Worm (Caenorhabditis elegans) whole organism, L4/young adult: ENCODE data around the gene cdc-48.1.

Experiments used
- W03F9.2 ChIP-seq: fragments of 150-350 bp; optimal IDR thresholded peaks from 2 replicates; lab custom pipeline; 2014; ENCODE audit warnings: missing biosample characterization, missing genetic modification characterization
- him-1 ChIP-seq: sonication (generic microtip); optimal IDR thresholded peaks from 2 replicates; lab custom pipeline; 2016; ENCODE audit warnings: missing genotype, missing genetic modification reagents, missing genetic modification characterization, missing compliant biosample characterization

DNA sequence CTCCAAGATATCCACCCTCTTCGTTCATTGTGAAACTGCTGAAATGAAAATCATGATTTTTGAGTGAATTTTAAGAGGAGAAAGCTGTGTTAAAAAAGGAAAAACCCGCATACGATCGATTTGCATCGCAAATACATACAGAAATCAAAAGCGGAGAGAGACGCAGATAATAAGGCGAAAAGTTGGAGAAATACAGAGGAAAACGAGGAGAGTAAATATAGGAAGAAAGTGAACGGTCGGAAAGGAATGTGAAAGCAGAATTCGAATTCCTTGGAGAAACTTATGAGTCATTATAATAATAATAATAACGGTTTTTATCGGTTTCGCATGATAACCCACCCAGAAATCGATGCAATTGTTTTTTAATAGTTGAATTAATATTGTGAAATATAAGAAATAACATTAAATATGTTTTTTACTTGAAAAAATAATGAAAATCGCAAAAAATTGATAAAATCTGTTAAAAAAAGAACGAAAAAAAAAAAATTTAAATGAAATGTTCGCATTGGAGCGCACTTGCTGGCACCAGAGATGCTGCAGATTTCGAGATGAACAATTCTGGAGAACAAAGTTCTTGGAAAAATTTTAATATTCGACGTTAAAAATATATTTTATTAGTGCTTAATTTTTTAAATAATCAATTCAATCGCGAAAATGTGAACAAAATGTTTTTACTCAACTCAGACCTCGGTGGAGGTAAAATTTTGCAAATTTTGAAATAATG is 44.2 kb upstream of the cdc-48.1 start, which contains the start of gene ccm-3:
- TF ChIP-seq him-1 (tag; lab: Kevin White, UChicago): no peak
- TF ChIP-seq W03F9.2: no peak
